Worm (Caenorhabditis elegans) whole organism, L4 larva: ENCODE data around the gene str-141.

Source experiments
- D1046.2 ChIP-seq: fragments of 200-800 bp; sonication (Bioruptor generic); IDR thresholded peaks from 2 replicates; pipeline ENCODE4 v1.3.6; 2022; ENCODE audit warnings: missing genetic modification characterization, missing compliant biosample characterization
- T20F7.1 ChIP-seq: fragments of 200-800 bp; sonication (Bioruptor generic); optimal IDR thresholded peaks from 2 replicates; lab custom pipeline; 2018; ENCODE audit warnings: mild to moderate bottlenecking, missing genetic modification characterization, missing compliant biosample characterization
- T26A8.4 ChIP-seq: fragments of 200-800 bp; sonication (Bioruptor generic); IDR thresholded peaks from 2 replicates; pipeline ENCODE4 v1.3.6; 2022; ENCODE audit warnings: missing genetic modification characterization, missing compliant biosample characterization
- Y105C5A.15 ChIP-seq: fragments of 200-800 bp; sonication (Bioruptor generic); IDR thresholded peaks from 2 replicates; pipeline ENCODE4 v1.3.6; 2022; ENCODE audit warnings: missing genetic modification characterization, missing compliant biosample characterization
- Y75B8A.6 ChIP-seq: fragments of 200-800 bp; sonication (Bioruptor generic); IDR thresholded peaks from 2 replicates; pipeline ENCODE4 v1.3.6; 2022; ENCODE audit warnings: missing genetic modification reagents, missing genetic modification characterization, missing compliant biosample characterization
- attf-4 ChIP-seq: sonication (generic microtip); optimal IDR thresholded peaks from 3 replicates; lab custom pipeline; 2017; ENCODE audit warnings: missing biosample characterization, missing genetic modification characterization
- ceh-20 ChIP-seq: fragments of 200-800 bp; sonication (Bioruptor generic); IDR thresholded peaks from 2 replicates; pipeline ENCODE4 v1.3.6; 2022; ENCODE audit warnings: missing genetic modification reagents, missing genetic modification characterization, missing compliant biosample characterization
- ceh-62 ChIP-seq: sonication (generic microtip); optimal IDR thresholded peaks from 2 replicates; lab custom pipeline; 2017; ENCODE audit warnings: missing biosample characterization, missing genetic modification characterization
- ces-1 ChIP-seq: fragments of 150-350 bp; sonication (generic microtip); optimal IDR thresholded peaks from 4 replicates; lab custom pipeline; 2014; ENCODE audit warnings: missing biosample characterization, missing genetic modification reagents, missing genetic modification characterization
- cey-2 ChIP-seq: sonication (generic microtip); optimal IDR thresholded peaks from 3 replicates; lab custom pipeline; 2017; ENCODE audit warnings: missing genetic modification characterization, mild to moderate bottlenecking, missing compliant biosample characterization, antibody characterized with exemption, borderline replicate concordance; ENCODE audit not compliant: insufficient read depth
- daf-12 ChIP-seq: fragments of 150-350 bp; optimal IDR thresholded peaks from 2 replicates; lab custom pipeline; 2014; ENCODE audit warnings: missing biosample characterization, missing genetic modification reagents, missing genetic modification characterization
- dmd-6 ChIP-seq: fragments of 200-800 bp; sonication (Bioruptor generic); IDR thresholded peaks from 2 replicates; pipeline ENCODE4 v1.3.6; 2022; ENCODE audit warnings: missing genetic modification reagents, missing genetic modification characterization, missing compliant biosample characterization
- dmd-9 ChIP-seq: fragments of 200-800 bp; sonication (Bioruptor generic); IDR thresholded peaks from 2 replicates; pipeline ENCODE4 v1.3.6; 2022; ENCODE audit warnings: missing genetic modification reagents, missing genetic modification characterization, missing compliant biosample characterization
- dpl-1 ChIP-seq: fragments of 150-350 bp; optimal IDR thresholded peaks from 2 replicates; lab custom pipeline; 2014; ENCODE audit warnings: missing biosample characterization, missing genetic modification reagents, missing genetic modification characterization
- duxl-1 ChIP-seq: sonication (generic microtip); optimal IDR thresholded peaks from 2 replicates; lab custom pipeline; 2016; ENCODE audit warnings: mild to moderate bottlenecking, missing genetic modification characterization, moderate library complexity, missing compliant biosample characterization; ENCODE audit not compliant: poor library complexity
- dve-1 ChIP-seq: sonication (generic microtip); optimal IDR thresholded peaks from 2 replicates; lab custom pipeline; 2017; ENCODE audit warnings: antibody characterized with exemption, mild to moderate bottlenecking, missing genetic modification characterization, missing compliant biosample characterization; ENCODE audit not compliant: insufficient read depth
- egl-43 ChIP-seq: fragments of 200-800 bp; sonication (Bioruptor generic); IDR thresholded peaks from 2 replicates; pipeline ENCODE4 v1.3.6; 2022; ENCODE audit warnings: missing genetic modification reagents, missing genetic modification characterization, missing compliant biosample characterization
- fkh-10 ChIP-seq: fragments of 150-350 bp; optimal IDR thresholded peaks from 2 replicates; lab custom pipeline; 2014; ENCODE audit warnings: missing biosample characterization, missing genetic modification reagents, missing genetic modification characterization
- gei-8 ChIP-seq: fragments of 200-800 bp; sonication (Bioruptor generic); optimal IDR thresholded peaks from 2 replicates; lab custom pipeline; 2018; ENCODE audit warnings: mild to moderate bottlenecking, missing genetic modification characterization, missing compliant biosample characterization
- hif-1 ChIP-seq, 2 experiments: sonication (generic microtip); optimal IDR thresholded peaks; 2 replicates each; lab custom pipeline; 2016 to 2017; ENCODE audit warnings: missing compliant biosample characterization in 2 of 2, missing genetic modification characterization in 2 of 2, missing genetic modification reagents in 2 of 2, missing genotype in 2 of 2, mild to moderate bottlenecking in 1 of 2
- hmg-1.1 ChIP-seq: fragments of 200-800 bp; sonication (Bioruptor generic); IDR thresholded peaks from 2 replicates; pipeline ENCODE4 v1.3.6; 2022; ENCODE audit warnings: missing genetic modification reagents, missing genetic modification characterization, missing compliant biosample characterization
- jun-1 ChIP-seq: fragments of 150-350 bp; optimal IDR thresholded peaks from 2 replicates; lab custom pipeline; 2014; ENCODE audit warnings: missing biosample characterization, missing genetic modification reagents, missing genetic modification characterization
- lim-7 ChIP-seq: fragments of 200-800 bp; sonication (Bioruptor generic); IDR thresholded peaks from 2 replicates; pipeline ENCODE4 v1.3.6; 2022; ENCODE audit warnings: missing genetic modification characterization, missing compliant biosample characterization
- lin-15B ChIP-seq: fragments of 150-350 bp; sonication (generic microtip); optimal IDR thresholded peaks from 3 replicates; lab custom pipeline; 2014; ENCODE audit warnings: missing biosample characterization, missing genetic modification characterization
- lin-29 ChIP-seq: fragments of 200-800 bp; sonication (Bioruptor generic); IDR thresholded peaks from 2 replicates; pipeline ENCODE4 v1.3.6; 2022; ENCODE audit warnings: missing genetic modification reagents, missing genetic modification characterization, missing compliant biosample characterization
- lsy-2 ChIP-seq, 2 experiments: fragments of 150-350 bp in 1 of 2; sonication (generic microtip) in 1 of 2; optimal IDR thresholded peaks; 2 replicates each; lab custom pipeline; 2014 to 2017; ENCODE audit warnings: missing biosample characterization in 2 of 2, missing genetic modification characterization in 2 of 2
- madf-5 ChIP-seq, 2 experiments: fragments of 200-800 bp; sonication (Bioruptor generic); IDR thresholded peaks; 2 replicates each; pipeline ENCODE4 v1.3.6; 2022; ENCODE audit warnings: missing compliant biosample characterization in 2 of 2, missing genetic modification characterization in 2 of 2
- madf-9 ChIP-seq: fragments of 200-800 bp; sonication (Bioruptor generic); conservative IDR thresholded peaks from 2 replicates; pipeline ENCODE4 v1.3.6; 2022; ENCODE audit warnings: missing genetic modification reagents, missing genetic modification characterization, missing compliant biosample characterization
- mdt-29 ChIP-seq: fragments of 200-800 bp; sonication (Bioruptor generic); IDR thresholded peaks from 2 replicates; pipeline ENCODE4 v1.3.6; 2022; ENCODE audit warnings: missing genetic modification reagents, missing genetic modification characterization, missing compliant biosample characterization
- mep-1 ChIP-seq: fragments of 150-350 bp; sonication (generic microtip); optimal IDR thresholded peaks from 3 replicates; lab custom pipeline; 2014; ENCODE audit warnings: missing biosample characterization, missing genetic modification characterization
- mes-2 ChIP-seq: sonication (generic microtip); optimal IDR thresholded peaks from 2 replicates; lab custom pipeline; 2016; ENCODE audit warnings: missing genotype, mild to moderate bottlenecking, missing genetic modification characterization, missing compliant biosample characterization; ENCODE audit not compliant: poor library complexity, severe bottlenecking
- mxl-2 ChIP-seq: fragments of 200-800 bp; sonication (Bioruptor generic); conservative IDR thresholded peaks from 2 replicates; pipeline ENCODE4 v1.3.6; 2022; ENCODE audit warnings: missing genetic modification reagents, missing genetic modification characterization, missing compliant biosample characterization
- mxl-3 ChIP-seq: fragments of 200-800 bp; sonication (Bioruptor generic); optimal IDR thresholded peaks from 2 replicates; lab custom pipeline; 2018; ENCODE audit warnings: mild to moderate bottlenecking, missing genetic modification characterization, missing compliant biosample characterization
- nhr-10 ChIP-seq: fragments of 150-350 bp; optimal IDR thresholded peaks from 2 replicates; lab custom pipeline; 2014; ENCODE audit warnings: missing biosample characterization, missing genetic modification characterization
- nhr-11 ChIP-seq: fragments of 150-350 bp; optimal IDR thresholded peaks from 2 replicates; lab custom pipeline; 2014; ENCODE audit warnings: missing biosample characterization, missing genetic modification characterization
- nhr-111 ChIP-seq: fragments of 200-800 bp; sonication (Bioruptor generic); optimal IDR thresholded peaks from 2 replicates; lab custom pipeline; 2018; ENCODE audit warnings: mild to moderate bottlenecking, missing genetic modification characterization, missing compliant biosample characterization
- nhr-6 ChIP-seq: fragments of 150-350 bp; optimal IDR thresholded peaks from 2 replicates; lab custom pipeline; 2014; ENCODE audit warnings: missing biosample characterization, missing genetic modification characterization
- php-3 ChIP-seq: fragments of 200-800 bp; sonication (Bioruptor generic); IDR thresholded peaks from 2 replicates; pipeline ENCODE4 v1.3.6; 2022; ENCODE audit warnings: missing genetic modification reagents, missing genetic modification characterization, missing compliant biosample characterization
- saeg-2 ChIP-seq: fragments of 200-800 bp; sonication (Bioruptor generic); IDR thresholded peaks from 2 replicates; pipeline ENCODE4 v1.3.6; 2022; ENCODE audit warnings: missing genetic modification reagents, missing genetic modification characterization, missing compliant biosample characterization
- skn-1 ChIP-seq: fragments of 150-350 bp; optimal IDR thresholded peaks from 2 replicates; lab custom pipeline; 2014; ENCODE audit warnings: missing biosample characterization, missing genetic modification characterization
- snpc-1.2 ChIP-seq: fragments of 200-800 bp; sonication (Bioruptor generic); IDR thresholded peaks from 2 replicates; pipeline ENCODE4 v1.3.6; 2022; ENCODE audit warnings: missing genetic modification reagents, missing genetic modification characterization, missing compliant biosample characterization
- tag-97 ChIP-seq: fragments of 200-800 bp; sonication (Bioruptor generic); IDR thresholded peaks from 2 replicates; pipeline ENCODE4 v1.3.6; 2022; ENCODE audit warnings: missing genetic modification characterization, missing compliant biosample characterization
- tra-1 ChIP-seq: fragments of 200-800 bp; sonication (Bioruptor generic); IDR thresholded peaks from 2 replicates; pipeline ENCODE4 v1.3.6; 2022; ENCODE audit warnings: missing genetic modification reagents, missing genetic modification characterization, missing compliant biosample characterization
- unc-39 ChIP-seq: sonication (generic microtip); optimal IDR thresholded peaks from 2 replicates; lab custom pipeline; 2017; ENCODE audit warnings: missing biosample characterization, missing genetic modification characterization
- vab-7 ChIP-seq: fragments of 200-800 bp; sonication (Bioruptor generic); IDR thresholded peaks from 2 replicates; pipeline ENCODE4 v1.3.6; 2022; ENCODE audit warnings: missing genetic modification reagents, missing genetic modification characterization, missing compliant biosample characterization
- zag-1 ChIP-seq: fragments of 150-350 bp; optimal IDR thresholded peaks from 2 replicates; lab custom pipeline; 2014; ENCODE audit warnings: missing biosample characterization, missing genetic modification characterization
- zfp-3 ChIP-seq: fragments of 200-800 bp; sonication (Bioruptor generic); conservative IDR thresholded peaks from 2 replicates; pipeline ENCODE4 v1.3.6; 2022; ENCODE audit warnings: missing genetic modification reagents, missing genetic modification characterization, missing compliant biosample characterization
- zip-2 ChIP-seq: fragments of 150-350 bp; optimal IDR thresholded peaks from 2 replicates; lab custom pipeline; 2014; ENCODE audit warnings: missing biosample characterization, missing genetic modification characterization
- ztf-7 ChIP-seq: fragments of 150-350 bp; optimal IDR thresholded peaks from 2 replicates; lab custom pipeline; 2014; ENCODE audit warnings: missing biosample characterization, missing genetic modification characterization

The str-141 gene

DNA sequence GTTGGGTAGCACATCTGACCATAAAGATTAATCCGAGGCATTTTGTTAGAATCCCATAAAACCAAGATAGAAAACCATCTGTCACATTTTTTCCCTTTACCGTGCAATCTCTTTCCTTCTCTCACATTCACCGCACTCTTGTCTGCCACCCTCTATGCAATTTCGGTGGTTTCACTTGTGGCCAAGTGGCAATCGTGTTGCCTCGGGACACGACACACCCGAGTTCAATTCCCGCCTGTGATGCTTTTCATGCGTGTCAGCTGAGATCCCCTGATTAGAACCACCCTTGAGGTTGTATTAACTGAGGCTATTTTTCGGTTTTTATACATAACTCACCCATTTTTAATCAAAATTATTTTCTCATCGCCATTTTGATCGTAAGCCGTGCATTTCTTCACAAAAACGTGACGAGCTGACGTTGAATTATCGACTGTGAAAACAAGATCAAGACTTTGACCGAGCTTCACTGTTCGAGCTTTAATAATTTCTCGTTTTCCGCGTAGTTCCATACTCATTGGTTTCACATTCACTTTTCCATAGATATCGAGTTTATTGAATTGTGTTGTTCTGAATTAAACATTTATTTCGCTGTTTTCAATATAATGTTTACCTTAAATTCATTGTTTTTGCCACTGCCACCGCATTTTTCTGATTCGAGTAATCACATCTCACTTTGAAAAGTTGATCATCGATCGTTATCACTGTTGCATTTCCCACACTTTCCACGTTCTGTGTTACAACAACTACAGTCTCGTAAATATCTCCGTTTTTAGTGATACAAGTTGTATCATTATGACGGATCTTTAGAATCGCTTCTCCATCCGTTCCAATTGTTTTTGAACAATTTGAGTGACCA, 9.4 kb downstream of the str-141 start (continued):
- peak; percentile 84 for TF ChIP-seq nhr-6 (tag; lab: Kevin White, UChicago)
- TF ChIP-seq madf-9 (GFP tag; lab: Robert Waterston, UW): peak; percentile 97
- TF ChIP-seq lsy-2 (tag; optimal IDR thresholded peaks at IDR 0.05; lab: Kevin White, UChicago): peak; percentile 39 to 78
- TF ChIP-seq dmd-6 (GFP tag; lab: Robert Waterston, UW): peak; percentile 89
- TF ChIP-seq fkh-10 (GFP tag; lab: Kevin White, UChicago): no peak
- no peak for TF ChIP-seq zip-2 (tag; lab: Kevin White, UChicago)
- TF ChIP-seq zag-1 (tag; lab: Kevin White, UChicago): peak; percentile 8
- TF ChIP-seq hmg-1.1 (GFP tag; lab: Robert Waterston, UW): peak; percentile 93
- peak; percentile 97 for TF ChIP-seq Y75B8A.6
- peak; percentile 100 for TF ChIP-seq Y105C5A.15 (GFP tag; lab: Robert Waterston, UW)
- TF ChIP-seq D1046.2 (GFP tag; lab: Robert Waterston, UW): peak; percentile 97
- peak; percentile 100 for TF ChIP-seq egl-43 (GFP tag; lab: Robert Waterston, UW)
- peak; percentile 99 for TF ChIP-seq tra-1 (GFP tag; lab: Robert Waterston, UW)
- peak; percentile 95 for TF ChIP-seq php-3 (GFP tag; lab: Robert Waterston, UW)
- peak in 1 of 2 experiments; percentile 82 for TF ChIP-seq hif-1 (tag; optimal IDR thresholded peaks at IDR 0.05; lab: Kevin White, UChicago)
- TF ChIP-seq nhr-10: peak; percentile 76
- peak; percentile 100 for TF ChIP-seq lim-7
- no peak for TF ChIP-seq daf-12
- peak; percentile 71 for TF ChIP-seq T20F7.1 (GFP tag; lab: Kevin White, UChicago)
- TF ChIP-seq mep-1 (tag; lab: Kevin White, UChicago): peak; percentile 92
- TF ChIP-seq skn-1 (tag; lab: Kevin White, UChicago): no peak
- TF ChIP-seq nhr-11 (tag; lab: Kevin White, UChicago): peak; percentile 57
- TF ChIP-seq tag-97: 0 out of 2 replicates have a peak, but pooled peaks have one; percentile 85
- peak; percentile 92 for TF ChIP-seq zfp-3 (GFP tag; lab: Robert Waterston, UW)
- peak; percentile 96 for TF ChIP-seq T26A8.4 (GFP tag; lab: Robert Waterston, UW)
- peak; percentile 95 for TF ChIP-seq mxl-3 (GFP tag; lab: Kevin White, UChicago)
- TF ChIP-seq cey-2 (tag; lab: Kevin White, UChicago): peak; percentile 87
- TF ChIP-seq dve-1: peak; percentile 93
- TF ChIP-seq nhr-111 (GFP tag; lab: Kevin White, UChicago): peak; percentile 98
- peak; percentile 99 for TF ChIP-seq gei-8 (GFP tag; lab: Kevin White, UChicago)
- peak; percentile 96 for TF ChIP-seq dmd-9 (GFP tag; lab: Robert Waterston, UW)
- TF ChIP-seq unc-39 (tag; lab: Kevin White, UChicago): no peak
- TF ChIP-seq mdt-29 (GFP tag; lab: Robert Waterston, UW): peak; percentile 92
- peak; percentile 56 for TF ChIP-seq dpl-1 (GFP tag; lab: Kevin White, UChicago)
- TF ChIP-seq saeg-2 (GFP tag; lab: Robert Waterston, UW): peak; percentile 96
- TF ChIP-seq lin-15B (tag; lab: Kevin White, UChicago): peak; percentile 28
- TF ChIP-seq ceh-20: peak; percentile 93
- peak; percentile 98 for TF ChIP-seq vab-7 (GFP tag; lab: Robert Waterston, UW)
- TF ChIP-seq madf-5 (GFP tag; IDR thresholded peaks at IDR 0.05; lab: Robert Waterston, UW): peak; percentile 97 to 99
- peak; percentile 92 for TF ChIP-seq lin-29 (GFP tag; lab: Robert Waterston, UW)
- peak; percentile 91 for TF ChIP-seq duxl-1
- TF ChIP-seq mxl-2 (GFP tag; lab: Robert Waterston, UW): peak; percentile 94
- TF ChIP-seq attf-4 (tag; lab: Kevin White, UChicago): peak; percentile 77
- TF ChIP-seq ztf-7: peak; percentile 87
- no peak for TF ChIP-seq ceh-62 (tag; lab: Kevin White, UChicago)
- TF ChIP-seq mes-2 (tag; lab: Kevin White, UChicago): peak; percentile 93
- peak; percentile 96 for TF ChIP-seq snpc-1.2 (GFP tag; lab: Robert Waterston, UW)
- TF ChIP-seq ces-1 (GFP tag; lab: Kevin White, UChicago): no peak
- peak; percentile 86 for TF ChIP-seq jun-1 (tag; lab: Kevin White, UChicago)
